Worm (Caenorhabditis elegans): Measurements from ENCODE around the gene C45G9.11.

ce11 chrIII:5020924-5021323 is 47.6 kb downstream of the C45G9.11 start, which contains the start of gene mdt-11:
- no peak for TF ChIP-seq dao-5 (tag; optimal IDR thresholded peaks at IDR 0.05)
- no peak for TF ChIP-seq W03F9.2 (tag; optimal IDR thresholded peaks at IDR 0.05)
